Worm (Caenorhabditis elegans): Measurements from ENCODE around the gene K01A2.5.

Gene K01A2.5

DNA sequence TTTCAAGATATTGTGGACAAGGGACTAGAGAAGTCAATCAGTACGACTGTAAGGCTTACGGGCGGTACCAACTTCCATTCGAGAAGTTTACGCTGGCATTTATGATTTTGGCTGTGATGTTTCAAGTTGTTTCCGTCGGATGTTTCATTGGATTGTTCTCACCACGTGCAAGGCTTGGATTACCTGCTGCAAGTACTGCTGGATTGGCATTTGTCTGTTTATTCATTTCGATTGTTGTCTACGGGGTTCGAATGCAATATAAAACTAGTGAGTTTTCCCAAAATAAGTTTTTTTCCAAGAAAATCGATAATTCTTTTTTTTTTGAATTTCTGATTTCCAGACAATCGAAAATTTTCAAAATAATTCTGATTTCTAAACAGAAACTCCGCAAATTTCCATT, 39.6 kb downstream of the K01A2.5 start:
- no peak for TF ChIP-seq hif-1 (tag; optimal IDR thresholded peaks at IDR 0.05)
- TF ChIP-seq mdt-29 (GFP tag; IDR thresholded peaks at IDR 0.05) = no peak
- peak; percentile 91 for TF ChIP-seq aha-1 (tag)

DNA sequence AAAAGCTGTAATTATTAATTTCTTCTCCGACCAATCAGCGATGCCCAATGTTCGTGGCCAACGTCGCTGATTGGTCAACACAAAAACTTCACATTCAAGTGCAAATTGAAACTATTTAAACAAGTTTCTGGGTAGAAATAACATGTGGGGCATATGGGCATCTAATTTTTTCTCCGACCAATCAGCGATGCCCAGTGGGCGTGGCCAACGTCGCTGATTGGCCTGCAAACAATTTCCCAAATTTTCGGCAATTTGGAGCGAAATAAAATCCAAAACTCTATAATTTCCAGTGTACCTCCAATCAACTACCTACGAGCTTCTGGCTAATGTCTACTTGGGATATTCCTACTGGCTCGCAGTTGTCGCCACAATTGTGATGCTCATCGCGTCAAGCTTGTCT, 40.2 kb downstream of the K01A2.5 start:
- TF ChIP-seq nhr-111 (GFP tag; optimal IDR thresholded peaks at IDR 0.05) = no peak
- TF ChIP-seq unc-62 (GFP tag; optimal IDR thresholded peaks at IDR 0.05 in 1 of 2) = no peak
- TF ChIP-seq unc-62 (tag; optimal IDR thresholded peaks at IDR 0.05) = no peak
- TF ChIP-seq madf-5 (GFP tag; IDR thresholded peaks at IDR 0.05) = 0 out of 4 replicates have a peak, but pooled peaks of 1 of the 2 experiments have one; percentile 25
- peak; percentile 19 for TF ChIP-seq aha-1 (tag)
- no peak for TF ChIP-seq aly-2 (tag; optimal IDR thresholded peaks at IDR 0.05)
- TF ChIP-seq F49E8.2 (tag; optimal IDR thresholded peaks at IDR 0.05; ENCODE audit: borderline replicate concordance) = no peak
- TF ChIP-seq vab-7 (GFP tag; IDR thresholded peaks at IDR 0.05) = no peak

DNA sequence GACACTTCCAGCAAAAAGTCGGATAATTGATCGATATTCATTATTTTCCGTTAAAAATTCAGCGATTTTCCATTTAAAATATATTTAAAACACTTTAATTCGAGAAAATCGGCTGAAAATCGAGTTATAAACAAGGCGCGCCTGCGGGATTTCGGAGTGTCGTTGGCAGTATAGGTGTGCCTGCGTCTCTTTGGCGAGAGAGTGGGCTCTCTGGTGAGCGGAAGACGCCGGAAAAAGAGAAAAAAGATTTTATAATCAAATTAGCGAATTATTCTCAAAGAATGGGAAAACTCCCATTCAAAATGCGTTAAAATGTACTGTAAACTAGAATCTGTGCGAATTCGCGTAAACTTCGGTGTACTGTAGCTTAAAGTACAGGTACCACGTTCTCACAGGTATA, 46.7 kb downstream of the K01A2.5 start, which contains the start of gene D1069.3:
Gene D1069.3 (minus strand): TSS at position 158 of the 400 bp plus-strand sequence.
- TF ChIP-seq nhr-6 (tag; optimal IDR thresholded peaks at IDR 0.05) (no peak), daf-16 (GFP tag; optimal IDR thresholded peaks at IDR 0.05) (no peak), daf-16 (tag; optimal IDR thresholded peaks at IDR 0.05) (no peak), nhr-10 (tag; optimal IDR thresholded peaks at IDR 0.05) (no peak), vab-7 (GFP tag; IDR thresholded peaks at IDR 0.05) (no peak), ceh-32 (tag; optimal IDR thresholded peaks at IDR 0.05; ENCODE audit: poor library complexity) (no peak), Y48G9A.11 (GFP tag; IDR thresholded peaks at IDR 0.05) (peak; percentile 99), ces-1 (GFP tag; optimal IDR thresholded peaks at IDR 0.05) (peak; percentile 7), lin-39 (tag; optimal IDR thresholded peaks at IDR 0.05) (no peak), lsy-2 (tag; optimal IDR thresholded peaks at IDR 0.05) (peak in 1 of 2 experiments; percentile 52), nhr-76 (tag; optimal IDR thresholded peaks at IDR 0.05) (no peak), lin-13 (GFP tag; optimal IDR thresholded peaks at IDR 0.05) (no peak), daf-8 (GFP tag; IDR thresholded peaks at IDR 0.05) (no peak), T26A8.4 (GFP tag; IDR thresholded peaks at IDR 0.05) (no peak), spr-1 (tag; optimal IDR thresholded peaks at IDR 0.05) (no peak), F37D6.2 (tag; optimal IDR thresholded peaks at IDR 0.05) (no peak), zag-1 (tag; optimal IDR thresholded peaks at IDR 0.05) (no peak), arid-1 (GFP tag; conservative IDR thresholded peaks at IDR 0.05) (no peak), nhr-77 (tag; optimal IDR thresholded peaks at IDR 0.05) (no peak), snpc-1.2 (GFP tag; IDR thresholded peaks at IDR 0.05) (no peak), F26F4.8 (GFP tag; conservative IDR thresholded peaks at IDR 0.05) (no peak), unc-62 (GFP tag; optimal IDR thresholded peaks at IDR 0.05 in 1 of 2) (no peak), unc-62 (tag; optimal IDR thresholded peaks at IDR 0.05) (no peak), nhr-102 (tag; optimal IDR thresholded peaks at IDR 0.05) (no peak), hif-1 (tag; optimal IDR thresholded peaks at IDR 0.05) (no peak), unc-39 (tag; optimal IDR thresholded peaks at IDR 0.05) (no peak), aha-1 (tag) (no peak), Y75B8A.6 (GFP tag; IDR thresholded peaks at IDR 0.05) (no peak), mxl-2 (GFP tag; conservative IDR thresholded peaks at IDR 0.05) (no peak), madf-9 (GFP tag; conservative IDR thresholded peaks at IDR 0.05) (no peak), dmd-8 (GFP tag; IDR thresholded peaks at IDR 0.05) (no peak), Y5F2A.4 (GFP tag; optimal IDR thresholded peaks at IDR 0.05) (no peak), nhr-25 (tag; optimal IDR thresholded peaks at IDR 0.05; ENCODE audit: borderline replicate concordance, insufficient read depth) (no peak), ztf-7 (tag; optimal IDR thresholded peaks at IDR 0.05) (no peak), dve-1 (tag; optimal IDR thresholded peaks at IDR 0.05; ENCODE audit: insufficient read depth) (no peak), T20F7.1 (GFP tag; optimal IDR thresholded peaks at IDR 0.05) (peak; percentile 97), lin-38 (GFP tag; IDR thresholded peaks at IDR 0.05) (no peak; the same call in 1 of the 2 replicates), skn-1 (tag; optimal IDR thresholded peaks at IDR 0.05) (no peak), D1046.2 (GFP tag; IDR thresholded peaks at IDR 0.05) (no peak), ZK546.5 (tag; optimal IDR thresholded peaks at IDR 0.05) (no peak), dpl-1 (GFP tag; optimal IDR thresholded peaks at IDR 0.05) (peak; percentile 23), mep-1 (tag; optimal IDR thresholded peaks at IDR 0.05) (no peak), egl-43 (GFP tag; IDR thresholded peaks at IDR 0.05) (no peak)

Measured in whole organism, L4 larva.